Worm (Caenorhabditis elegans) whole organism, late embryonic: ENCODE data around the gene ZK856.14.

ENCODE experiments used
- C08G9.2 ChIP-seq: sonication (generic microtip); optimal IDR thresholded peaks from 2 replicates; lab custom pipeline; 2016; ENCODE audit warnings: mild to moderate bottlenecking, missing genetic modification characterization, moderate library complexity, missing compliant biosample characterization
- F13H6.1 ChIP-seq: sonication (generic microtip); optimal IDR thresholded peaks from 2 replicates; lab custom pipeline; 2016; ENCODE audit warnings: missing genetic modification characterization, missing compliant biosample characterization
- K02D7.2 ChIP-seq: sonication (generic microtip); optimal IDR thresholded peaks from 2 replicates; lab custom pipeline; 2017; ENCODE audit warnings: mild to moderate bottlenecking, missing genetic modification characterization, missing compliant biosample characterization
- T23F11.4 ChIP-seq: fragments of 200-800 bp; sonication (Bioruptor generic); optimal IDR thresholded peaks from 2 replicates; lab custom pipeline; 2018; ENCODE audit warnings: mild to moderate bottlenecking, missing genetic modification characterization, missing compliant biosample characterization
- ahr-1 ChIP-seq: sonication (generic microtip); optimal IDR thresholded peaks from 2 replicates; lab custom pipeline; 2016; ENCODE audit warnings: missing genetic modification characterization, missing compliant biosample characterization
- ceh-14 ChIP-seq: sonication (generic microtip); optimal IDR thresholded peaks from 2 replicates; lab custom pipeline; 2016; ENCODE audit warnings: missing genotype, missing genetic modification characterization, missing compliant biosample characterization
- ceh-18 ChIP-seq: sonication (generic microtip); optimal IDR thresholded peaks from 2 replicates; lab custom pipeline; 2016; ENCODE audit warnings: missing genetic modification characterization, missing compliant biosample characterization
- ceh-19 ChIP-seq: fragments of 200-800 bp; sonication (Bioruptor generic); optimal IDR thresholded peaks from 2 replicates; lab custom pipeline; 2018; ENCODE audit warnings: mild to moderate bottlenecking, missing genetic modification characterization, missing compliant biosample characterization
- ceh-24 ChIP-seq: sonication (generic microtip); optimal IDR thresholded peaks from 2 replicates; lab custom pipeline; 2016; ENCODE audit warnings: mild to moderate bottlenecking, missing genetic modification characterization, missing compliant biosample characterization
- ceh-30 ChIP-seq: fragments of 150-350 bp; optimal IDR thresholded peaks from 2 replicates; lab custom pipeline; 2014; ENCODE audit warnings: missing biosample characterization, missing genetic modification characterization
- ceh-48 ChIP-seq: sonication (generic microtip); optimal IDR thresholded peaks from 2 replicates; lab custom pipeline; 2016; ENCODE audit warnings: missing genetic modification characterization, inconsistent platforms, missing compliant biosample characterization
- elt-2 ChIP-seq: sonication (generic microtip); optimal IDR thresholded peaks from 2 replicates; lab custom pipeline; 2016; ENCODE audit warnings: missing genetic modification reagents, missing genetic modification characterization, missing compliant biosample characterization
- elt-4 ChIP-seq: sonication (generic microtip); optimal IDR thresholded peaks from 2 replicates; lab custom pipeline; 2016; ENCODE audit warnings: missing genetic modification characterization, missing compliant biosample characterization
- ets-4 ChIP-seq: sonication (generic microtip); optimal IDR thresholded peaks from 2 replicates; lab custom pipeline; 2016; ENCODE audit warnings: missing genetic modification characterization, missing compliant biosample characterization
- fax-1 ChIP-seq: sonication (generic microtip); optimal IDR thresholded peaks from 2 replicates; lab custom pipeline; 2016; ENCODE audit warnings: missing genotype, missing genetic modification characterization, missing compliant biosample characterization
- fkh-6 ChIP-seq: sonication (generic microtip); optimal IDR thresholded peaks from 2 replicates; lab custom pipeline; 2016; ENCODE audit warnings: missing genetic modification characterization, missing compliant biosample characterization
- hlh-30 ChIP-seq: sonication (generic microtip); optimal IDR thresholded peaks from 2 replicates; lab custom pipeline; 2017; ENCODE audit warnings: antibody characterized with exemption, missing genetic modification characterization, missing compliant biosample characterization; ENCODE audit not compliant: insufficient read depth
- hlh-8 ChIP-seq: sonication (generic microtip); optimal IDR thresholded peaks from 2 replicates; lab custom pipeline; 2016; ENCODE audit warnings: missing genotype, missing genetic modification characterization, missing compliant biosample characterization
- madf-2 ChIP-seq: sonication (generic microtip); optimal IDR thresholded peaks from 2 replicates; lab custom pipeline; 2017; ENCODE audit warnings: missing genetic modification characterization, missing compliant biosample characterization
- nfya-1 ChIP-seq: sonication (generic microtip); optimal IDR thresholded peaks from 2 replicates; lab custom pipeline; 2017; ENCODE audit warnings: missing genetic modification characterization, mild to moderate bottlenecking, missing compliant biosample characterization, antibody characterized with exemption, moderate library complexity
- nhr-232 ChIP-seq: sonication (generic microtip); optimal IDR thresholded peaks from 2 replicates; lab custom pipeline; 2016; ENCODE audit warnings: missing genetic modification characterization, missing compliant biosample characterization
- odd-2 ChIP-seq: sonication (generic microtip); optimal IDR thresholded peaks from 2 replicates; lab custom pipeline; 2017; ENCODE audit warnings: antibody characterized with exemption, mild to moderate bottlenecking, missing genetic modification characterization, missing compliant biosample characterization
- pag-3 ChIP-seq: sonication (generic microtip); optimal IDR thresholded peaks from 2 replicates; lab custom pipeline; 2016; ENCODE audit warnings: missing compliant biosample characterization, missing genetic modification characterization, borderline replicate concordance
- pros-1 ChIP-seq: fragments of 150-350 bp; optimal IDR thresholded peaks from 2 replicates; lab custom pipeline; 2014; ENCODE audit warnings: missing biosample characterization, missing genetic modification reagents, missing genetic modification characterization
- rnt-1 ChIP-seq: sonication (generic microtip); optimal IDR thresholded peaks from 2 replicates; lab custom pipeline; 2016; ENCODE audit warnings: missing genetic modification characterization, missing compliant biosample characterization
- sox-4 ChIP-seq: sonication (generic microtip); optimal IDR thresholded peaks from 2 replicates; lab custom pipeline; 2017; ENCODE audit warnings: mild to moderate bottlenecking, missing genetic modification characterization, inconsistent platforms, missing compliant biosample characterization
- tbx-2 ChIP-seq: sonication (generic microtip); optimal IDR thresholded peaks from 2 replicates; lab custom pipeline; 2016; ENCODE audit warnings: missing genetic modification characterization, missing compliant biosample characterization
- tbx-7 ChIP-seq: sonication (generic microtip); optimal IDR thresholded peaks from 2 replicates; lab custom pipeline; 2016; ENCODE audit warnings: missing genotype, missing genetic modification characterization, missing compliant biosample characterization
- unc-42 ChIP-seq: sonication (generic microtip); optimal IDR thresholded peaks from 2 replicates; lab custom pipeline; 2016; ENCODE audit warnings: missing genotype, missing genetic modification characterization, missing compliant biosample characterization
- unc-55 ChIP-seq: sonication (generic microtip); optimal IDR thresholded peaks from 2 replicates; lab custom pipeline; 2017; ENCODE audit warnings: missing biosample characterization, missing genetic modification reagents, missing genetic modification characterization

The ZK856.14 gene

ce11 chrV:10241121-10241803, 24.4 kb downstream of the ZK856.14 start, which contains the start of the genes C12D8.21 and col-148:
Gene C12D8.21, minus strand, starts transcription at chrV:10241188.
Gene col-148, plus strand, starts transcription at chrV:10241753.
- TF ChIP-seq F13H6.1 (tag; lab: Kevin White, UChicago) (no peak), ceh-30 (tag; lab: Kevin White, UChicago) (no peak), pros-1 (tag; lab: Kevin White, UChicago) (no peak), nhr-232 (tag; lab: Kevin White, UChicago) (no peak), ahr-1 (no peak)

ce11 chrV:10243105-10243504, 26.3 kb downstream of the ZK856.14 start, which contains the start of gene C12D8.9:
Gene C12D8.9, minus strand, starts transcription at chrV:10243205.
- TF ChIP-seq ceh-24 (tag; lab: Kevin White, UChicago): no peak
- no peak for TF ChIP-seq hlh-30 (tag; lab: Kevin White, UChicago)
- TF ChIP-seq C08G9.2 (tag; lab: Kevin White, UChicago): no peak
- no peak for TF ChIP-seq odd-2
- TF ChIP-seq tbx-7 (tag; lab: Kevin White, UChicago): no peak
- no peak for TF ChIP-seq unc-55 (GFP tag; lab: Kevin White, UChicago)
- no peak for TF ChIP-seq T23F11.4 (GFP tag; lab: Kevin White, UChicago)
- TF ChIP-seq ets-4 (tag; lab: Kevin White, UChicago): no peak
- no peak for TF ChIP-seq ceh-19 (GFP tag; lab: Kevin White, UChicago)
- TF ChIP-seq K02D7.2 (tag; lab: Kevin White, UChicago): no peak
- TF ChIP-seq, all 69 proteins: peak for 0

ce11 chrV:10244018-10244720, 27.3 kb downstream of the ZK856.14 start:
- TF ChIP-seq elt-2 (tag; lab: Kevin White, UChicago) (peak; percentile 76), hlh-8 (tag; lab: Kevin White, UChicago) (no peak)

- TF ChIP-seq nhr-232 (tag; lab: Kevin White, UChicago): no peak
- TF ChIP-seq rnt-1: no peak
- TF ChIP-seq tbx-2 (tag; lab: Kevin White, UChicago): no peak
- no peak for TF ChIP-seq ceh-19 (GFP tag; lab: Kevin White, UChicago)
- no peak for TF ChIP-seq unc-42 (tag; lab: Kevin White, UChicago)
- TF ChIP-seq madf-2 (tag; lab: Kevin White, UChicago): no peak
- TF ChIP-seq fax-1 (tag; lab: Kevin White, UChicago): no peak
- TF ChIP-seq nfya-1 (tag; lab: Kevin White, UChicago): no peak
- TF ChIP-seq hlh-30 (tag; lab: Kevin White, UChicago): no peak
- no peak for TF ChIP-seq ceh-14 (tag; lab: Kevin White, UChicago)
- TF ChIP-seq ceh-48: no peak
- TF ChIP-seq ceh-18: no peak
- TF ChIP-seq odd-2: no peak
Observed at ce11 chrV:10245615-10246014, 28.8 kb downstream of the ZK856.14 start.

ce11 chrV:10246443-10246885, 29.6 kb downstream of the ZK856.14 start:
- TF ChIP-seq tbx-2 (tag; lab: Kevin White, UChicago) (no peak), sox-4 (tag; lab: Kevin White, UChicago) (no peak), unc-42 (tag; lab: Kevin White, UChicago) (peak; percentile 17), ceh-14 (tag; lab: Kevin White, UChicago) (no peak), F13H6.1 (tag; lab: Kevin White, UChicago) (no peak), ets-4 (tag; lab: Kevin White, UChicago) (no peak), hlh-30 (tag; lab: Kevin White, UChicago) (peak; percentile 2), fkh-6 (tag; lab: Kevin White, UChicago) (no peak), elt-4 (tag; lab: Kevin White, UChicago) (no peak), pag-3 (no peak)
